Worm (Caenorhabditis elegans) whole organism, early embryonic: ENCODE results near the gene fbxa-10.

Experiments used
- B0310.2 ChIP-seq: sonication (generic microtip); optimal IDR thresholded peaks from 2 replicates; lab custom pipeline; 2016; ENCODE audit warnings: mild to moderate bottlenecking, missing genetic modification characterization, missing compliant biosample characterization
- ama-1 ChIP-seq: fragments of 150-350 bp; optimal IDR thresholded peaks from 2 replicates; lab custom pipeline; 2014
- ceh-13 ChIP-seq: fragments of 200-800 bp; sonication (Bioruptor generic); optimal IDR thresholded peaks from 2 replicates; lab custom pipeline; 2018; ENCODE audit warnings: mild to moderate bottlenecking, missing genetic modification characterization, missing compliant biosample characterization
- ceh-36 ChIP-seq: sonication (generic microtip); optimal IDR thresholded peaks from 2 replicates; lab custom pipeline; 2016; ENCODE audit warnings: missing genetic modification characterization, inconsistent platforms, missing compliant biosample characterization
- ets-7 ChIP-seq: sonication (generic microtip); optimal IDR thresholded peaks from 2 replicates; lab custom pipeline; 2016; ENCODE audit warnings: missing genotype, missing genetic modification characterization, missing compliant biosample characterization
- flt-1 ChIP-seq: fragments of 200-800 bp; sonication (Bioruptor generic); IDR thresholded peaks from 2 replicates; pipeline ENCODE4 v1.3.6; 2022; ENCODE audit warnings: missing genetic modification characterization, missing compliant biosample characterization
- hmg-4 ChIP-seq: fragments of 200-800 bp; sonication (Bioruptor generic); optimal IDR thresholded peaks from 2 replicates; lab custom pipeline; 2018; ENCODE audit warnings: mild to moderate bottlenecking, missing genetic modification characterization, missing compliant biosample characterization
- tbx-37 ChIP-seq: fragments of 200-800 bp; sonication (Bioruptor generic); conservative IDR thresholded peaks from 2 replicates; pipeline ENCODE4 v1.3.6; 2022; ENCODE audit warnings: missing genetic modification reagents, missing genetic modification characterization, missing compliant biosample characterization

ce11 chrIII:998855-999254, 46.7 kb downstream of the fbxa-10 start:
- TF ChIP-seq hmg-4 (GFP tag; lab: Kevin White, UChicago): no peak
- TF ChIP-seq ama-1: no peak
- no peak for TF ChIP-seq ceh-13 (GFP tag; lab: Kevin White, UChicago)
- TF ChIP-seq ets-7 (tag; lab: Kevin White, UChicago): no peak
- no peak for TF ChIP-seq ceh-36 (tag; lab: Kevin White, UChicago)
- no peak for TF ChIP-seq tbx-37 (GFP tag; lab: Robert Waterston, UW)
- TF ChIP-seq flt-1 (GFP tag; lab: Robert Waterston, UW): no peak
- no peak for TF ChIP-seq B0310.2 (tag; lab: Kevin White, UChicago)
